Worm (Caenorhabditis elegans) whole organism, L1 larva: ENCODE data around the gene srh-240.

Source experiments
- ces-1 ChIP-seq: fragments of 150-350 bp; optimal IDR thresholded peaks from 2 replicates; lab custom pipeline; 2014; ENCODE audit warnings: missing biosample characterization, missing genetic modification reagents, missing genetic modification characterization
- unc-62 ChIP-seq: fragments of 150-350 bp; optimal IDR thresholded peaks from 2 replicates; lab custom pipeline; 2014; ENCODE audit warnings: missing biosample characterization, missing genetic modification reagents, missing genetic modification characterization
- ztf-11 ChIP-seq, 2 experiments: sonication (generic microtip); optimal IDR thresholded peaks; 2 replicates each; lab custom pipeline; 2016 to 2017; ENCODE audit warnings: missing genetic modification characterization in 2 of 2, missing biosample characterization in 1 of 2, missing compliant biosample characterization in 1 of 2

DNA sequence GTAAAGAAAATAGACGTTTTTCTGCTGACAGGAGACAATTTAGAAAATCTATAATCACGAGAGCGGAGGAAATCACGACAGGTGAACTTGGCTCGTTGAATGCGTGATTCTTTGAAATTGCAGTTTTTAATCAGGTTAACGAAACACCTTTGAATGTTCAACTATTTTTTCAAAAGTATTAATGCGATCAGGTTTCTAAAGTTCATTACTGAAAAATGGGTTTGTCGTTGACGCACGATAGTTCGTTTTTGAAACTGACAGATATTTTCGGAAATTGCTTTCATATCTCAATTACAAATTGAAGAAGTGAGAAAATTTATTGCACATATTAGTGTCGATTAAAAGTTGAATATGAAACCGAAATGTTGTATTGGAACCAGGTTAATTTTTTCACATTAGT, 49.0 kb upstream of the srh-240 start, which contains the start of gene F54E2.5:
- no peak for TF ChIP-seq unc-62 (GFP tag; lab: Kevin White, UChicago)
- no peak for TF ChIP-seq ces-1 (GFP tag; lab: Kevin White, UChicago)
- no peak for TF ChIP-seq ztf-11 (tag; optimal IDR thresholded peaks at IDR 0.05; lab: Kevin White, UChicago)
